1 fruit fly cellular context compared by ENCODE assay signal in genomic region chr3L:16328207-16328891, dm6.
TF ChIP-seq lines count a peak whose summit lies in the region.

Gene CG13058, plus strand, starts transcription at chr3L:16328841.

TF ChIP-seq in whole organism, embryonic, 481 proteins besides CTCF, POLR2A, EP300 and RAD21 (continued from another document):
- TF ChIP-seq CG1233 (GFP tag; optimal IDR thresholded peaks at IDR 0.05; lab: Kevin White, UChicago) = no peak
- TF ChIP-seq gfzf (GFP tag; optimal IDR thresholded peaks at IDR 0.05; lab: Kevin White, UChicago) = no peak
- no peak for TF ChIP-seq CG13624 (GFP tag; optimal IDR thresholded peaks at IDR 0.05; lab: Kevin White, UChicago)
- TF ChIP-seq CG8359 (GFP tag; optimal IDR thresholded peaks at IDR 0.05; lab: Kevin White, UChicago; ENCODE audit: borderline replicate concordance) = no peak
- no peak for TF ChIP-seq pan (optimal IDR thresholded peaks at IDR 0.05; lab: Kevin White, UChicago)
- TF ChIP-seq pan (GFP tag; optimal IDR thresholded peaks at IDR 0.05 in 1 of 2, IDR thresholded peaks at IDR 0.05 in 1 of 2) = no peak
- no peak for TF ChIP-seq CG31365 (tag; optimal IDR thresholded peaks at IDR 0.05; lab: Kevin White, UChicago)
- TF ChIP-seq Lhr (GFP tag; optimal IDR thresholded peaks at IDR 0.05; lab: Kevin White, UChicago) = no peak
- TF ChIP-seq shn (GFP tag; optimal IDR thresholded peaks at IDR 0.05; lab: Kevin White, UChicago) = peak; percentile 4
- no peak for TF ChIP-seq klu (GFP tag; IDR thresholded peaks at IDR 0.05; lab: Robert Waterston, UW)
- TF ChIP-seq seq (GFP tag; IDR thresholded peaks at IDR 0.05; lab: Robert Waterston, UW) = peak; percentile 74
- TF ChIP-seq CG31224 (GFP tag; IDR thresholded peaks at IDR 0.05; lab: Robert Waterston, UW) = no peak
- TF ChIP-seq ERR (GFP tag; optimal IDR thresholded peaks at IDR 0.05; lab: Kevin White, UChicago) = no peak
- no peak for TF ChIP-seq BEAF-32 (GFP tag; optimal IDR thresholded peaks at IDR 0.05; lab: Kevin White, UChicago)
- TF ChIP-seq nom (GFP tag; optimal IDR thresholded peaks at IDR 0.05; lab: Kevin White, UChicago) = no peak
- TF ChIP-seq Pdp1 (GFP tag; optimal IDR thresholded peaks at IDR 0.05; lab: Kevin White, UChicago) = no peak
- TF ChIP-seq CG10543 (GFP tag; optimal IDR thresholded peaks at IDR 0.05; lab: Kevin White, UChicago) = peak; percentile 31
- TF ChIP-seq wek (GFP tag; optimal IDR thresholded peaks at IDR 0.05; lab: Kevin White, UChicago) = no peak
- TF ChIP-seq Med (GFP tag; lab: Kevin White, UChicago) = peak; percentile 54
- TF ChIP-seq dati (GFP tag; IDR thresholded peaks at IDR 0.05; lab: Robert Waterston, UW) = no peak
- TF ChIP-seq Hr3 (GFP tag; optimal IDR thresholded peaks at IDR 0.05; lab: Kevin White, UChicago) = peak; percentile 48
- no peak for TF ChIP-seq CG3163 (GFP tag; optimal IDR thresholded peaks at IDR 0.05; lab: Kevin White, UChicago)
- TF ChIP-seq NK7.1 (GFP tag; optimal IDR thresholded peaks at IDR 0.05; lab: Kevin White, UChicago) = no peak
- no peak for TF ChIP-seq Hey (tag; optimal IDR thresholded peaks at IDR 0.05; lab: Kevin White, UChicago)
- peak; percentile 77 for TF ChIP-seq CG9932 (GFP tag; IDR thresholded peaks at IDR 0.05; lab: Robert Waterston, UW)
- TF ChIP-seq Oaz (GFP tag; IDR thresholded peaks at IDR 0.05; lab: Robert Waterston, UW) = peak; percentile 66
- TF ChIP-seq E2f1 (GFP tag; IDR thresholded peaks at IDR 0.05; lab: Robert Waterston, UW) = no peak
- TF ChIP-seq CG1602 (GFP tag; optimal IDR thresholded peaks at IDR 0.05; lab: Kevin White, UChicago) = peak; percentile 41
- TF ChIP-seq Hr51 (GFP tag; optimal IDR thresholded peaks at IDR 0.05; lab: Kevin White, UChicago) = peak in 1 of 2 experiments; percentile 86
- TF ChIP-seq Poxn (GFP tag; IDR thresholded peaks at IDR 0.05; lab: Robert Waterston, UW) = no peak
- TF ChIP-seq tup (GFP tag; optimal IDR thresholded peaks at IDR 0.05; lab: Kevin White, UChicago) = no peak
- TF ChIP-seq CG6813 (GFP tag; optimal IDR thresholded peaks at IDR 0.05; lab: Kevin White, UChicago) = no peak
- no peak for TF ChIP-seq CG2199 (GFP tag; IDR thresholded peaks at IDR 0.05; lab: Robert Waterston, UW)
- TF ChIP-seq CG3995 (GFP tag; optimal IDR thresholded peaks at IDR 0.05; lab: Kevin White, UChicago) = no peak
- TF ChIP-seq Side (GFP tag; optimal IDR thresholded peaks at IDR 0.05; lab: Kevin White, UChicago) = no peak
- peak; percentile 84 for TF ChIP-seq CG13424 (tag; optimal IDR thresholded peaks at IDR 0.05; lab: Kevin White, UChicago)
- TF ChIP-seq emc (GFP tag; optimal IDR thresholded peaks at IDR 0.05; lab: Kevin White, UChicago) = no peak
- no peak for TF ChIP-seq CG4617 (GFP tag; optimal IDR thresholded peaks at IDR 0.05; lab: Kevin White, UChicago; ENCODE audit: borderline replicate concordance)
- TF ChIP-seq CG9876 (GFP tag; optimal IDR thresholded peaks at IDR 0.05; lab: Kevin White, UChicago) = no peak
- TF ChIP-seq CG7839 (tag; optimal IDR thresholded peaks at IDR 0.05; lab: Kevin White, UChicago) = peak; percentile 71
- no peak for TF ChIP-seq toy (GFP tag; IDR thresholded peaks at IDR 0.05; lab: Robert Waterston, UW)
- no peak for TF ChIP-seq CG17829 (tag; optimal IDR thresholded peaks at IDR 0.05; lab: Kevin White, UChicago)
- TF ChIP-seq cad (GFP tag; optimal IDR thresholded peaks at IDR 0.05; lab: Kevin White, UChicago) = no peak
- TF ChIP-seq CG9215 (GFP tag; IDR thresholded peaks at IDR 0.05; lab: Robert Waterston, UW) = peak; percentile 18; the same call in 1 of the 2 replicates
- TF ChIP-seq D19B (GFP tag; optimal IDR thresholded peaks at IDR 0.05; lab: Kevin White, UChicago) = no peak
- no peak for TF ChIP-seq CG17802 (tag; optimal IDR thresholded peaks at IDR 0.05; lab: Kevin White, UChicago)
- TF ChIP-seq caup (GFP tag; optimal IDR thresholded peaks at IDR 0.05; lab: Kevin White, UChicago; ENCODE audit: severe bottlenecking) = peak; percentile 62
- TF ChIP-seq pnt (GFP tag; optimal IDR thresholded peaks at IDR 0.05; lab: Kevin White, UChicago) = no peak
- TF ChIP-seq lab (GFP tag; optimal IDR thresholded peaks at IDR 0.05; lab: Kevin White, UChicago) = peak; percentile 83
- TF ChIP-seq CG13894 (tag; optimal IDR thresholded peaks at IDR 0.05; lab: Kevin White, UChicago) = peak; percentile 53
- no peak for TF ChIP-seq CG17568 (GFP tag; optimal IDR thresholded peaks at IDR 0.05; lab: Kevin White, UChicago)
- peak; percentile 7 for TF ChIP-seq MTF-1 (GFP tag; optimal IDR thresholded peaks at IDR 0.05; lab: Kevin White, UChicago; ENCODE audit: borderline replicate concordance)
- TF ChIP-seq CG9817 (tag; optimal IDR thresholded peaks at IDR 0.05; lab: Kevin White, UChicago) = peak; percentile 71
- TF ChIP-seq CG8281 (tag; optimal IDR thresholded peaks at IDR 0.05; lab: Kevin White, UChicago) = peak; percentile 79
- TF ChIP-seq Dip2 (GFP tag; IDR thresholded peaks at IDR 0.05; lab: Robert Waterston, UW) = no peak
- peak; percentile 53 for TF ChIP-seq Sox100B (GFP tag; optimal IDR thresholded peaks at IDR 0.05; lab: Kevin White, UChicago)
- no peak for TF ChIP-seq Lpt (GFP tag; optimal IDR thresholded peaks at IDR 0.05; lab: Kevin White, UChicago)
- TF ChIP-seq br (optimal IDR thresholded peaks at IDR 0.05; lab: Kevin White, UChicago) = no peak
- no peak for TF ChIP-seq CG15073 (GFP tag; optimal IDR thresholded peaks at IDR 0.05; lab: Kevin White, UChicago)
- peak; percentile 44 for TF ChIP-seq ttk (GFP tag; IDR thresholded peaks at IDR 0.05; lab: Robert Waterston, UW)
- TF ChIP-seq exex (tag; optimal IDR thresholded peaks at IDR 0.05; lab: Kevin White, UChicago) = no peak
- TF ChIP-seq CG12769 (tag; optimal IDR thresholded peaks at IDR 0.05; lab: Kevin White, UChicago) = peak; percentile 84
- TF ChIP-seq YL-1 (GFP tag; optimal IDR thresholded peaks at IDR 0.05; lab: Kevin White, UChicago) = no peak
- peak; percentile 53 for TF ChIP-seq CG17359 (tag; optimal IDR thresholded peaks at IDR 0.05; lab: Kevin White, UChicago)
- peak; percentile 79 for TF ChIP-seq grau (tag; optimal IDR thresholded peaks at IDR 0.05; lab: Kevin White, UChicago)
- no peak for TF ChIP-seq CG14965 (GFP tag; optimal IDR thresholded peaks at IDR 0.05; lab: Kevin White, UChicago; ENCODE audit: borderline replicate concordance)
- peak; percentile 83 for TF ChIP-seq row (GFP tag; IDR thresholded peaks at IDR 0.05; lab: Robert Waterston, UW)
- TF ChIP-seq CG16815 (GFP tag; optimal IDR thresholded peaks at IDR 0.05; lab: Kevin White, UChicago) = peak; percentile 17
- no peak for TF ChIP-seq bbx (GFP tag; IDR thresholded peaks at IDR 0.05; lab: Robert Waterston, UW; ENCODE audit: partially characterized antibody)
- TF ChIP-seq Antp (GFP tag; optimal IDR thresholded peaks at IDR 0.05; lab: Kevin White, UChicago) = no peak
- no peak for TF ChIP-seq CG4360 (GFP tag; IDR thresholded peaks at IDR 0.05; lab: Robert Waterston, UW)
- no peak for TF ChIP-seq sna (GFP tag; IDR thresholded peaks at IDR 0.05; lab: Robert Waterston, UW; ENCODE audit: partially characterized antibody)
- no peak for TF ChIP-seq lov (optimal IDR thresholded peaks at IDR 0.05; lab: Kevin White, UChicago)
- no peak for TF ChIP-seq lov (GFP tag; IDR thresholded peaks at IDR 0.05; lab: Robert Waterston, UW)
- no peak for TF ChIP-seq CG11696 (GFP tag; IDR thresholded peaks at IDR 0.05; lab: Robert Waterston, UW)
- TF ChIP-seq sc (optimal IDR thresholded peaks at IDR 0.05; lab: Kevin White, UChicago) = no peak
- no peak for TF ChIP-seq sc (GFP tag; optimal IDR thresholded peaks at IDR 0.05; lab: Kevin White, UChicago)
- TF ChIP-seq Eip74EF (GFP tag; optimal IDR thresholded peaks at IDR 0.05; lab: Kevin White, UChicago) = peak in 1 of 2 experiments; percentile 15
- TF ChIP-seq CG8089 (GFP tag; optimal IDR thresholded peaks at IDR 0.05; lab: Kevin White, UChicago) = peak; percentile 41
- TF ChIP-seq CG7357 (GFP tag; IDR thresholded peaks at IDR 0.05; lab: Robert Waterston, UW) = 0 out of 3 replicates have a peak, but pooled peaks have one; percentile 41
- TF ChIP-seq Oli (tag; optimal IDR thresholded peaks at IDR 0.05; lab: Kevin White, UChicago) = peak; percentile 74
- peak; percentile 69 for TF ChIP-seq CG7556 (GFP tag; optimal IDR thresholded peaks at IDR 0.05; lab: Kevin White, UChicago)
- no peak for TF ChIP-seq Dll (GFP tag; IDR thresholded peaks at IDR 0.05; lab: Robert Waterston, UW; ENCODE audit: partially characterized antibody)
- TF ChIP-seq CG2712 (tag; optimal IDR thresholded peaks at IDR 0.05; lab: Kevin White, UChicago) = no peak
- no peak for TF ChIP-seq cato (GFP tag; optimal IDR thresholded peaks at IDR 0.05; lab: Kevin White, UChicago; ENCODE audit: borderline replicate concordance)
- TF ChIP-seq Deaf1 (tag; optimal IDR thresholded peaks at IDR 0.05; lab: Kevin White, UChicago) = no peak
- TF ChIP-seq nau (GFP tag; optimal IDR thresholded peaks at IDR 0.05; lab: Kevin White, UChicago) = peak; percentile 56
- no peak for TF ChIP-seq phol (tag; optimal IDR thresholded peaks at IDR 0.05; lab: Kevin White, UChicago)
- no peak for TF ChIP-seq HLHmδ (GFP tag; optimal IDR thresholded peaks at IDR 0.05; lab: Kevin White, UChicago)
- no peak for TF ChIP-seq CG13123 (GFP tag; optimal IDR thresholded peaks at IDR 0.05; lab: Kevin White, UChicago)
- TF ChIP-seq NC2α (GFP tag; optimal IDR thresholded peaks at IDR 0.05; lab: Kevin White, UChicago) = no peak
- TF ChIP-seq CG3065 (GFP tag; optimal IDR thresholded peaks at IDR 0.05; lab: Kevin White, UChicago) = no peak
- TF ChIP-seq dysf (GFP tag; IDR thresholded peaks at IDR 0.05; lab: Robert Waterston, UW) = peak; percentile 66
- TF ChIP-seq da (GFP tag; optimal IDR thresholded peaks at IDR 0.05; lab: Kevin White, UChicago) = no peak
- peak; percentile 40; the same call in 1 of the 2 replicates for TF ChIP-seq CG6689 (GFP tag; IDR thresholded peaks at IDR 0.05; lab: Robert Waterston, UW)
- TF ChIP-seq CG10209 (GFP tag; optimal IDR thresholded peaks at IDR 0.05; lab: Kevin White, UChicago) = peak; percentile 55
- TF ChIP-seq Elba2 (GFP tag; optimal IDR thresholded peaks at IDR 0.05; lab: Kevin White, UChicago) = no peak
- peak in 1 of 2 experiments; percentile 15 for TF ChIP-seq crp (GFP tag; optimal IDR thresholded peaks at IDR 0.05; lab: Kevin White, UChicago)
- TF ChIP-seq CG17612 (GFP tag; IDR thresholded peaks at IDR 0.05; lab: Robert Waterston, UW) = no peak
- TF ChIP-seq wor (GFP tag; IDR thresholded peaks at IDR 0.05; lab: Robert Waterston, UW) = peak; percentile 41; the same call in 1 of the 2 replicates
- TF ChIP-seq mirr (GFP tag; optimal IDR thresholded peaks at IDR 0.05; lab: Kevin White, UChicago) = no peak
- 0 out of 3 replicates have a peak, but pooled peaks have one; percentile 36 for TF ChIP-seq ken (GFP tag; IDR thresholded peaks at IDR 0.05; lab: Robert Waterston, UW)
- TF ChIP-seq CG34224 (GFP tag; IDR thresholded peaks at IDR 0.05; lab: Robert Waterston, UW; ENCODE audit: partially characterized antibody) = no peak
- TF ChIP-seq Abd-B (GFP tag; optimal IDR thresholded peaks at IDR 0.05; lab: Kevin White, UChicago) = peak; percentile 18
- peak; percentile 70 for TF ChIP-seq CG12659 (GFP tag; optimal IDR thresholded peaks at IDR 0.05; lab: Kevin White, UChicago)
- peak; percentile 29 for TF ChIP-seq CG12155 (GFP tag; optimal IDR thresholded peaks at IDR 0.05; lab: Kevin White, UChicago)
- no peak for TF ChIP-seq Scr (GFP tag; IDR thresholded peaks at IDR 0.05; lab: Robert Waterston, UW; ENCODE audit: partially characterized antibody)
- no peak for TF ChIP-seq Sin3A (optimal IDR thresholded peaks at IDR 0.05; lab: Kevin White, UChicago)
- TF ChIP-seq sim (GFP tag; IDR thresholded peaks at IDR 0.05; lab: Robert Waterston, UW) = no peak
- TF ChIP-seq aop (GFP tag; IDR thresholded peaks at IDR 0.05; lab: Robert Waterston, UW) = no peak
- peak; percentile 48 for TF ChIP-seq MBD-R2 (GFP tag; IDR thresholded peaks at IDR 0.05; lab: Robert Waterston, UW)
- no peak for TF ChIP-seq knrl (GFP tag; IDR thresholded peaks at IDR 0.05; lab: Robert Waterston, UW; ENCODE audit: partially characterized antibody)
- peak; percentile 44; the same call in 1 of the 2 replicates for TF ChIP-seq Lim3 (GFP tag; IDR thresholded peaks at IDR 0.05; lab: Robert Waterston, UW)
- TF ChIP-seq hbn (GFP tag; IDR thresholded peaks at IDR 0.05; lab: Robert Waterston, UW; ENCODE audit: partially characterized antibody) = no peak
- TF ChIP-seq CoRest (tag; optimal IDR thresholded peaks at IDR 0.05; lab: Kevin White, UChicago) = peak; percentile 80
- TF ChIP-seq Dad (GFP tag; optimal IDR thresholded peaks at IDR 0.05; lab: Kevin White, UChicago) = no peak
- no peak for TF ChIP-seq vnd (GFP tag; IDR thresholded peaks at IDR 0.05; lab: Robert Waterston, UW; ENCODE audit: partially characterized antibody)
- TF ChIP-seq CG12071 (GFP tag; optimal IDR thresholded peaks at IDR 0.05; lab: Kevin White, UChicago) = peak; percentile 56
- TF ChIP-seq Blimp-1 (GFP tag; optimal IDR thresholded peaks at IDR 0.05; lab: Kevin White, UChicago) = no peak
- TF ChIP-seq Fer1 (GFP tag; optimal IDR thresholded peaks at IDR 0.05; lab: Kevin White, UChicago) = peak; percentile 84
- TF ChIP-seq scrt (GFP tag; optimal IDR thresholded peaks at IDR 0.05; lab: Kevin White, UChicago) = peak; percentile 37
- peak; percentile 53 for TF ChIP-seq pho (GFP tag; optimal IDR thresholded peaks at IDR 0.05; lab: Kevin White, UChicago)
- TF ChIP-seq her (GFP tag; optimal IDR thresholded peaks at IDR 0.05; lab: Kevin White, UChicago) = peak; percentile 2
- peak; percentile 56 for TF ChIP-seq E2f2 (GFP tag; IDR thresholded peaks at IDR 0.05; lab: Robert Waterston, UW)
- TF ChIP-seq Adf1 (GFP tag; IDR thresholded peaks at IDR 0.05; lab: Robert Waterston, UW) = peak; percentile 46
- TF ChIP-seq ash1 (GFP tag; optimal IDR thresholded peaks at IDR 0.05; lab: Kevin White, UChicago) = no peak
- no peak for TF ChIP-seq ac (GFP tag; optimal IDR thresholded peaks at IDR 0.05; lab: Kevin White, UChicago)
